Fruit fly (Drosophila melanogaster): ENCODE data around the gene Yod1.

DNA sequence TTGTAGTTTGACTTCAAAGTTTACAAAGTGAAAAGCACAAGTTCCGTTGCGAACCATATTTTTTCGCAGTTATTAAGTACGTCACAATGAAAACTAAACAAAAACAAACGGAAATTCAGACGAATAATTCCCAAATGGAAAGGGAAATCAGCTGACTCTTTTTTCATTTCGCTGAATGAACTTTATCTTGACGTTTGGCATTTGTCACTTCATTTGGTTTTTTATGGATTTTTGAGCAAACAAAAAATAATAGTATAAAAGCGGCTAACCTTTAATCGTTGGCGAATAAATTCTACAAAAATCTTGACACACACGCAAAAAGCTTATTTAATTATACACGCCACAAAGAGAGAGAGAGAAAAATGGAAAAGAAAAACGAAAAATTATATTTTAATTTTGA, 50.0 kb downstream of the Yod1 start:
- no peak for TF ChIP-seq wor (GFP tag; IDR thresholded peaks at IDR 0.05)
- no peak for TF ChIP-seq E2f2 (GFP tag; IDR thresholded peaks at IDR 0.05)
- no peak for TF ChIP-seq CG3407 (GFP tag; optimal IDR thresholded peaks at IDR 0.05)
- TF ChIP-seq CG13624 (GFP tag; optimal IDR thresholded peaks at IDR 0.05), result no peak
- TF ChIP-seq Hr39 (optimal IDR thresholded peaks at IDR 0.05), result no peak
- no peak for TF ChIP-seq CG6683 (GFP tag; optimal IDR thresholded peaks at IDR 0.05)
- no peak for TF ChIP-seq fd96Cb (tag; optimal IDR thresholded peaks at IDR 0.05)
- no peak for TF ChIP-seq otp (GFP tag; IDR thresholded peaks at IDR 0.05)
- TF ChIP-seq ham (GFP tag; IDR thresholded peaks at IDR 0.05), result no peak

Data from whole organism, embryonic.